Worm (Caenorhabditis elegans): ENCODE measurements around the gene F25F2.1.

F25F2.1 gene

ce11 chrIII:4508064-4508905 is at the start of gene F25F2.1, which contains the start of gene cct-5:
TSS of gene F25F2.1 (plus strand) at chrIII:4508855.
TSS of gene cct-5 (minus strand) at chrIII:4508114.
- no peak for TF ChIP-seq unc-62 (GFP tag; optimal IDR thresholded peaks at IDR 0.05)

ce11 chrIII:4460242-4460641 is 48.4 kb upstream of the F25F2.1 start:
- TF ChIP-seq unc-62 (GFP tag; optimal IDR thresholded peaks at IDR 0.05), result no peak

ce11 chrIII:4461337-4461736 is 47.3 kb upstream of the F25F2.1 start:
- no peak for TF ChIP-seq unc-62 (GFP tag; optimal IDR thresholded peaks at IDR 0.05)

DNA sequence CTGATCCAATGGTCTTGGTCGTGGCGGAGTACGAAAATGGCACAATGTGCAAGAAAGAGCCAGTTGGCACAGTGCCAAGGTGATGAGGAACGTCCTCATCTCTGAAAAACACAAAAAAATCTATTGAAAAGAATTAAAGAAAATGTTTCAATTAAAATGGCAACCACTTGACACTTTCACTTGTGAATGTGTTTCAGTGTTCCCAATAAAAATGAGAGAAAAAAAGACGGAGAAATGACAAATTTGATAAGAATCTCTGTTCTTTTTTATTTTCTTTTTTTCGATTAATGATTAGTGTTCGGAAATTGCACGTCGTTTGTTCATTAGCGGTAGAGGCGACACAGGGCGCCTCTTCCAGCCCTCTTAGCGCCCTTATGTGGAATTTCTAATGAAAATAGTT is 41.4 kb upstream of the F25F2.1 start, which contains the start of gene ndg-4:
Gene ndg-4 (minus strand): TSS at position 101 of the 400 bp plus-strand sequence.
- TF ChIP-seq unc-62 (GFP tag; optimal IDR thresholded peaks at IDR 0.05), result no peak

ce11 chrIII:4468390-4468789 is 40.3 kb upstream of the F25F2.1 start:
- no peak for TF ChIP-seq unc-62 (GFP tag; optimal IDR thresholded peaks at IDR 0.05)

DNA sequence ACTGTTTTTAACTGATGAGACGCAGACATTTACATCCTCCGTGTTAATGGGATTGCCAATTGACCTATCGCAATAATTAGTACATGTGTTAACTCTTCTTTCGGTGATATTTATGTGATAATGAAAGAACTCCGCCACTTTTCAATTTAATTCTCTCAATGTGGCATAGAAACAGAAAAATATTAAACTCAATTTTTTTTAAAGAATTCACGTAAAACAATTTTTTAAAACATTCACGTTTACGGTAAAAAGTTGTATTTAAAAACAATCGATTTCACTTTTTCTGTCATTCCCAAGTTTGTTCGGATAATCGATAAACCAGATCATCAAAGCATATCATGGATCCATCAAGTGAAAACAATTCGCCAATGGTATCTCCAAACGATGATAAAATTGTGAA is 39.8 kb upstream of the F25F2.1 start, which contains the start of gene mstr-2:
Gene mstr-2 (plus strand): TSS at position 301 of the 400 bp plus-strand sequence.
- no peak for TF ChIP-seq unc-62 (GFP tag; optimal IDR thresholded peaks at IDR 0.05)

DNA sequence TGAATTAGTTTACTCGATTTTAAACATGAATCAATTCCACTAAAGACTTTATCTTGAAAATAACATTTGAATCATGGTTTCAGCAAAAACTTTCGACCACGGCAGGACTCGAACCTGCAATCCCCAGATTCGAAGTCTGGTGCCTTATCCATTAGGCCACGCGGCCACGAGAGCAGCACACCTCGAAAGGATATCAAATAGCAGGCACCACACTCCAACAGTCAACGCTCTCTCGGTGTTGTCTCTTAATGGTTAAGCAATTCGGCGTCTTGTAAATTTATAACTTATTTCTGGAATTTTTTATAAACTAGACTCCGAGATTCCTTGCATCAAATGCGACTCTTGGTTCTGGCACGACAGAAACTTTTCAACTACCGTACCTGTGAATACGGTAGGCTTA is 37.9 kb upstream of the F25F2.1 start:
- no peak for TF ChIP-seq unc-62 (GFP tag; optimal IDR thresholded peaks at IDR 0.05)

- TF ChIP-seq unc-62 (GFP tag; optimal IDR thresholded peaks at IDR 0.05), result no peak
These were observed 33.7 kb upstream of the F25F2.1 start, which contains the start of gene ifet-1 for ce11 chrIII:4474908-4475307. TSS of gene ifet-1 (minus strand) at chrIII:4475150.

- TF ChIP-seq unc-62 (GFP tag; optimal IDR thresholded peaks at IDR 0.05), result no peak
These were observed 33.2 kb upstream of the F25F2.1 start, which contains the start of gene rps-1 for ce11 chrIII:4475428-4475968. TSS of gene rps-1 (plus strand) at chrIII:4475918.

DNA sequence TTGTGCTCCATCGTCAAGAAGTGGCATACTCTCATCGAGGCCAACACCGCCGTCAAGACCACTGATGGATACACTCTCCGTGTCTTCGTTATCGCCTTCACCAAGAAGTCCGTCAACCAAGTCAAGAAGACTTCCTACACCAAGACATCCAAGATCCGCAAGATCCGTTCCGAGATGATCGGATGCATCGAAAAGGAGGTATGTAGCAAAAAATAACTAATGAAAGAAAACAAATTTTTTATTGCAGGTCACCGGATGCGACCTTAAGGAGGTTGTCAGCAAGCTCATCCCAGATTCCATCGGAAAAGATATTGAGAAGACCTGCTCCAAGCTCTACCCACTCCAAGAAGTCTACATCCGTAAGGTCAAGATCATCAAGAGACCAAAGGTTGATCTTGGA is 32.3 kb upstream of the F25F2.1 start:
- no peak for TF ChIP-seq unc-62 (GFP tag; optimal IDR thresholded peaks at IDR 0.05)

- TF ChIP-seq unc-62 (GFP tag; optimal IDR thresholded peaks at IDR 0.05), result no peak
These were observed 31.8 kb upstream of the F25F2.1 start for ce11 chrIII:4476806-4477205.

- no peak for TF ChIP-seq unc-62 (GFP tag; optimal IDR thresholded peaks at IDR 0.05)
These were observed 31.2 kb upstream of the F25F2.1 start, which contains the start of gene ins-17 for ce11 chrIII:4477472-4477871. TSS of gene ins-17 (minus strand) at chrIII:4477572.

ce11 chrIII:4481787-4482186 is 26.9 kb upstream of the F25F2.1 start:
- no peak for TF ChIP-seq unc-62 (GFP tag; optimal IDR thresholded peaks at IDR 0.05)

ce11 chrIII:4482986-4483385 is 25.7 kb upstream of the F25F2.1 start:
- TF ChIP-seq unc-62 (GFP tag; optimal IDR thresholded peaks at IDR 0.05), result no peak

DNA sequence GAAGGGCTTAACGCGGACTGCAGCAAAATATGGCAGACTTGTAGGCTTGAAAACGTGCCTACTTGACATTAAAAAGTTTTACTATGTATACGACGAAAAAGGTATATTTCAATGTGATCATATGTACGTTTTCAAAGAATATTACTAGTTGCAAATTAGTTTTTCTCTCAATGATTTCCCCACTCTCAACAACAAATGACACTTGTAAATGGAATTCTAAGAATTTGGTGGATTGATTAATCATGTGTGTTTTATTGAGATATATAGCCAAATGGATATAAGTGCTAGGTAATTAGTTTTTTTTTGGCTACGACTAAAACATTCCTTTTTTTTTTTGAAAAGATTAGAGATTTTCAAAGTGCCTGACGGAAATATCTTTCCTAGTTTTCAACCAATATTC is 21.4 kb upstream of the F25F2.1 start:
- TF ChIP-seq unc-62 (GFP tag; optimal IDR thresholded peaks at IDR 0.05), result no peak

ce11 chrIII:4488892-4489409 is 19.7 kb upstream of the F25F2.1 start, which contains the start of gene cpg-1:
TSS of gene cpg-1 (plus strand) at chrIII:4489359.
- TF ChIP-seq unc-62 (GFP tag; optimal IDR thresholded peaks at IDR 0.05), result no peak
